Fruit fly (Drosophila melanogaster): Measurements from ENCODE around the gene CG18171.

The CG18171 gene

DNA sequence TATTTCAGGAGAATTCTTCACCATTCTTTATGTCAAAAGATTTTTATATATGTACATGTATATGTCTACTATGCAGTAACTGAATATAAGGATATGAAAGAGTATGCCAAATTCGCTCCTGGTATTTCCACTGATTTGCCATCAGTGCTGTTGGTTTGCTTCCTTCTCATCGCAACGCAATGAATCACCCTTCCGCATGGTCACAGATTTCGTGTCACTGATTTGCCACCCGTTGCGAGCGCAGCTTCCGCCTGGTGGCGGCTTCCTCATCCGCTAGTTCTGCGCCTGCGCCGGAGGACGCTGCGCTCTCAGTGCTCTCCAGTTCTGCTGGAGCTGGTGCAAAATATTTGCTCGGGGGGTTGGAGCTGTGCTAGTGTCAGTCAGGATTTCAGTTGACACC, 25.3 kb upstream of the CG18171 start:
- peak; percentile 6 for TF ChIP-seq CG13204 (GFP tag; optimal IDR thresholded peaks at IDR 0.05)
- TF ChIP-seq CG34367 (tag; optimal IDR thresholded peaks at IDR 0.05) = no peak

DNA sequence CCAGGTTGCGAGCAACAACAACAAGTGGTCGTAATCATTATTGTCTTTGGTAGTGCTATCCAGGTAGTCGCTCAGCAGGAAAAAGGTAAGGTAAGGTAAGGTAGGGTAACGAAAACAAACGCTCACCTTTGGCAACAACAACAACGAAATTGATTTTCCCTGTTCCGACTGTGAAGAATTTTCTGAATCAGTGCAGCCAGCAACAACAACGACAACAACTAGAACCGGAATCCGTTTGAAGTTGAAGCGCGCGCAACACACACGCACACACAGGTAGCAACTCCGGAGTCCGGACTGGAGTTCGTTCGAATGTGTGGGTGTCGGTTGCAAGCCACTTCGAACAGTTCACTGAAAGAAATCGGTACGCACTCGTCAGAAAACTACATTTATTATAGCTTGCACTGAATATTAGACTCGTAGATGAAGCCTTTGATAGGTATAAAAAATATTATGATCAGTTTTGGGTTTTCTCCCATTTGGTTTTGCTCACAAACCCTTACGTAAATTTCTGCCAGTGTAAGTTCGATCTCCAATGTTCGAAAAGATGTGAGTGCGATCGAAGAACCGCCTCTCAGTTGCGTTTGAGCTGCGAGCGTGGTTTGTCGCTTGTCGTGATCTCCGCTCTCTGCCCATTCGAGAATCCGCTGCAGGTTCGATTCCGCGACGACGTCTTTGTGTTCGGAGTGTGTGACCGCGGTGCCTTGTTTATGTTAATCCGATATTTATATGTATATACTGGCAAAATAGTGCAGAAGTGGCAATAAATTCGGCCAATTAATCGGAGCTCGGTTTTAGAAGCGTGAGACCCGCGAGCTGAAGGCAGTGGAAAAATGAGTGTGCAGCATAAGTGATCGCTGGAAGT, 23.6 kb upstream of the CG18171 start, which contains the start of gene CG13921:
CG13921 (plus strand) TSS at position 570 of the 862 bp plus-strand sequence.
- TF ChIP-seq CG34367 (tag; optimal IDR thresholded peaks at IDR 0.05) (peak; percentile 99), CG15710 (tag; optimal IDR thresholded peaks at IDR 0.05) (peak; percentile 99), Snoo (tag; optimal IDR thresholded peaks at IDR 0.05) (peak; percentile 100), CG12605 (GFP tag; IDR thresholded peaks at IDR 0.05) (peak; percentile 99), CG10348 (GFP tag; IDR thresholded peaks at IDR 0.05) (peak; percentile 98), EcR (GFP tag; optimal IDR thresholded peaks at IDR 0.05) (peak; percentile 69), CG17806 (tag; optimal IDR thresholded peaks at IDR 0.05) (peak; percentile 100), gl (tag; optimal IDR thresholded peaks at IDR 0.05) (peak; percentile 99), Ets98B (GFP tag; IDR thresholded peaks at IDR 0.05) (peak; percentile 99), Pif1B (GFP tag; optimal IDR thresholded peaks at IDR 0.05) (peak; percentile 100), CG32121 (GFP tag; IDR thresholded peaks at IDR 0.05) (peak; percentile 100), fd96Ca (GFP tag; IDR thresholded peaks at IDR 0.05) (peak; percentile 100), D1 (tag; optimal IDR thresholded peaks at IDR 0.05) (no peak), CG8159 (tag; optimal IDR thresholded peaks at IDR 0.05) (peak; percentile 100), CG9948 (tag; optimal IDR thresholded peaks at IDR 0.05) (peak; percentile 100), CG13204 (GFP tag; optimal IDR thresholded peaks at IDR 0.05) (peak; percentile 97), Pif1A (GFP tag; optimal IDR thresholded peaks at IDR 0.05) (peak; percentile 100), CG4496 (GFP tag; IDR thresholded peaks at IDR 0.05) (peak; percentile 100), CG14655 (GFP tag; optimal IDR thresholded peaks at IDR 0.05) (peak; percentile 100), CG8301 (tag; optimal IDR thresholded peaks at IDR 0.05) (peak; percentile 100), rn (GFP tag; IDR thresholded peaks at IDR 0.05) (peak; percentile 99)

DNA sequence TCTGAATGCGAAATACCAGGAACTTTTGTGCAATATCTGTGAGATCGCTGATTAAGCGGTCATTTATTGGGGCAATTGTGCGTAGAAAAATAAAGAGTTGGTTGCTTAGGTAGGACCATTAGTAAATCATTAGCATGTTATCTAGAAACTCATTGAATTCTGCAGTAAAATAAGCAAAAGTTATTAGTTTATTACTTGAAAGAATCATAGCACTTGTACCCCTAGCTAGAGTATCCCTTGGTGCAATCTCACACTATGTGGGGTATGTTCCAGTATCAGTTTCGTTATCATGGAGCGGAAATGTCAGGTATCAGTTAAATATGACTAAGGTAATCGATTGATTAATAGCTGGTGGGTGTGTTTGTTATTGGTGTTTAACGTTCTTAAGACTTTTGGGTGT, 22.5 kb upstream of the CG18171 start:
- no peak for TF ChIP-seq gl (tag; optimal IDR thresholded peaks at IDR 0.05)
- no peak for TF ChIP-seq CG15710 (tag; optimal IDR thresholded peaks at IDR 0.05)
- TF ChIP-seq CG34367 (tag; optimal IDR thresholded peaks at IDR 0.05) = no peak
- no peak for TF ChIP-seq CG9948 (tag; optimal IDR thresholded peaks at IDR 0.05)

DNA sequence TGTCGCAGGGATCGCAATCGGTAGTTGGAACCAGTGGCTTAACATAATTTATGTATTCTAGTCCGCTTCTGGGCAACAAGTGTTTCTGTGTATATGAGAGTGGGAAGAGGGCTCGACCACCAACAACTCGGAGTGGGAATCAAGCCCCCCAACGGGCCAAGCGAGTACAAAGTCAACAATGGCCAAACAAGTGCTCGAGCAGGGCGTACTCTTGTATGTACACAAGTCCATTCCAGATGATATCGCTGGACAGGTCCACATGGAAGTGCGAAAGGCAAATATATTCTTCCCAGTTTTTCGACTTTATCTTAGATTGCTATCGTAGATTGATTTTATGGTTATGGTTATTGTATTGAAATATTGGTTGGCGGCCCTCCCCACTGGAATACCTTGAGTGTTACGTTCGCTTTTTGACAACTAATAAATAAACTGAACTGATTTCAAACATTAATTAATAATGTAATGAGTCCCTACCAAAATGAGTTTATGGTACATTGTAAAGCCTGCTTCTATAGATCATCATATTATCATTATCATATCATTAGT, 19.7 kb upstream of the CG18171 start:
- no peak for TF ChIP-seq Pif1A (GFP tag; optimal IDR thresholded peaks at IDR 0.05)
- TF ChIP-seq EcR (GFP tag; optimal IDR thresholded peaks at IDR 0.05) = peak; percentile 43
- TF ChIP-seq gl (tag; optimal IDR thresholded peaks at IDR 0.05) = no peak
- no peak for TF ChIP-seq CG15710 (tag; optimal IDR thresholded peaks at IDR 0.05)
- no peak for TF ChIP-seq Snoo (tag; optimal IDR thresholded peaks at IDR 0.05)
- no peak for TF ChIP-seq CG12605 (GFP tag; IDR thresholded peaks at IDR 0.05)
- peak; percentile 44 for TF ChIP-seq CG13204 (GFP tag; optimal IDR thresholded peaks at IDR 0.05)

DNA sequence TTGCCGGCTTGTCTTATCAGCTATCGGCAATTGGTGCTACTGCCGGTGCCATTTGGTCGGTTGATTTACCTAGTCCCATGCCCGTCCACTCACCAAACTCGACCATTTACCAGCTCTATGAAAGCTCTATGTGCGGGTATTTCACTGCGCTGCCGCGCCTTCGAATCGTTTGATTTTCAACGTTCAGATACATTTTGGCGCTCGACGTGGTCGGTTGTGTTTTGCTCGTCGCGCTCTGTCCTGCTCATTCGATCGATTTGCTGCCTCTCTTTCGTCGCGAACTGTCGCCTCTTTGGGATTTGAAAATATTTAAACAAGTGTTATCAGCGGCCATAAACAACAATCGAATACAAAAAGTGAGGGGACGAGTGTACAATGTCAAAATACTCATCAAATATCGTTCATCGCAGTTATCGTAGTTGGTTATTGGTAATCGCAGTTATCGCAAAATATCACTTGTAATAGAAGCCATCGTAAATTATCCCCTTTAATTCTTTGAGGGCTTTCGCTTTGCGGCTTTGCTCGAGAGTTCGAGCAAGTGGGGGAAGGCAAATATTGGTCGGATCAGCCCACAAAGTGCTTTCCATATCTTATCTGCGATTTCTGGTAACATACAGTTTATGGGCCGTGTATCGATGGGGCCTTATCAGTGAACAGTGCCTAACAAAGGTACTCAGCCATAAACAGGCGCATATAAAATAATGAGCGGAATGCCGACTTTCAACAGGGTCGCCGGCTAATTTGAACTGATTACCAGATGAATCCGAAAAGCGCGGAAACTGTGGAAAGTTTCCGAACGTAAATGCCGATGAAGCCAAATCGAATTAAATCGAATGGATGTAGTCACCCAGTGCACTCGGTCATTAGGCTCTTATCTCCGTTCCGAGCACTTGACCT, 18.9 kb upstream of the CG18171 start:
- no peak for TF ChIP-seq CG12605 (GFP tag; IDR thresholded peaks at IDR 0.05)
- no peak for TF ChIP-seq gl (tag; optimal IDR thresholded peaks at IDR 0.05)
- no peak for TF ChIP-seq CG4496 (GFP tag; IDR thresholded peaks at IDR 0.05)
- no peak for TF ChIP-seq Pif1A (GFP tag; optimal IDR thresholded peaks at IDR 0.05)
- no peak for TF ChIP-seq CG10348 (GFP tag; IDR thresholded peaks at IDR 0.05)
- TF ChIP-seq fd96Ca (GFP tag; IDR thresholded peaks at IDR 0.05) = no peak
- no peak for TF ChIP-seq Ets98B (GFP tag; IDR thresholded peaks at IDR 0.05)
- TF ChIP-seq CG9948 (tag; optimal IDR thresholded peaks at IDR 0.05) = no peak
- TF ChIP-seq D1 (tag; optimal IDR thresholded peaks at IDR 0.05) = no peak
- no peak for TF ChIP-seq Pif1B (GFP tag; optimal IDR thresholded peaks at IDR 0.05)
- TF ChIP-seq Snoo (tag; optimal IDR thresholded peaks at IDR 0.05) = no peak
- TF ChIP-seq CG14655 (GFP tag; optimal IDR thresholded peaks at IDR 0.05) = no peak
- TF ChIP-seq CG8301 (tag; optimal IDR thresholded peaks at IDR 0.05) = no peak
- no peak for TF ChIP-seq CG32121 (GFP tag; IDR thresholded peaks at IDR 0.05)
- TF ChIP-seq CG15710 (tag; optimal IDR thresholded peaks at IDR 0.05) = no peak
- no peak for TF ChIP-seq CG13204 (GFP tag; optimal IDR thresholded peaks at IDR 0.05)
- TF ChIP-seq CG34367 (tag; optimal IDR thresholded peaks at IDR 0.05) = no peak
- TF ChIP-seq EcR (GFP tag; optimal IDR thresholded peaks at IDR 0.05) = no peak

DNA sequence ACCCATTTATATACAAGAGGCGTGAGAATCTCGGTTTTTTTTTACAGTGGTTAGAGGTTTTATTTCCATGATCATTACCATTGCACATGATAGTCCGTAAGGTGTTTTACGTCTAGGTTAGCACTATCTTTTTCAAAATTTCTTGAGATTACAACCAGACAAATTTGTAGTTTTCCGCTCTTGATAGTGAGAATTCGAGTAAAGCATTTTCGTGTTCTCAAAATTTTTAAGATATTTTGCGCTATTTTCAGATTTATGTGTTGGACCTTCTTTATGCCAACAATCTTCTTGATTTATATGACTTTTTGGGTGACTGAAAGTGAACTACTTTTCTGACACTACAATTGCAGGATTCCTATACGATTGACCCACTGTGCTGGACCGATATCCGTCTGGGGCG, 18.2 kb upstream of the CG18171 start:
- peak; percentile 34 for TF ChIP-seq Pif1A (GFP tag; optimal IDR thresholded peaks at IDR 0.05)
- TF ChIP-seq CG8159 (tag; optimal IDR thresholded peaks at IDR 0.05) = peak; percentile 12
- TF ChIP-seq CG8301 (tag; optimal IDR thresholded peaks at IDR 0.05) = peak; percentile 41
- no peak for TF ChIP-seq CG10348 (GFP tag; IDR thresholded peaks at IDR 0.05)
- 0 out of 3 replicates have a peak, but pooled peaks have one; percentile 36 for TF ChIP-seq fd96Ca (GFP tag; IDR thresholded peaks at IDR 0.05)
- no peak for TF ChIP-seq EcR (GFP tag; optimal IDR thresholded peaks at IDR 0.05)
- no peak for TF ChIP-seq CG14655 (GFP tag; optimal IDR thresholded peaks at IDR 0.05)
- TF ChIP-seq CG34367 (tag; optimal IDR thresholded peaks at IDR 0.05) = no peak
- TF ChIP-seq CG13204 (GFP tag; optimal IDR thresholded peaks at IDR 0.05) = no peak
- TF ChIP-seq Ets98B (GFP tag; IDR thresholded peaks at IDR 0.05) = peak; percentile 20
- no peak for TF ChIP-seq gl (tag; optimal IDR thresholded peaks at IDR 0.05)
- no peak for TF ChIP-seq CG4496 (GFP tag; IDR thresholded peaks at IDR 0.05)
- TF ChIP-seq Snoo (tag; optimal IDR thresholded peaks at IDR 0.05) = no peak
- no peak for TF ChIP-seq CG12605 (GFP tag; IDR thresholded peaks at IDR 0.05)
- no peak for TF ChIP-seq Pif1B (GFP tag; optimal IDR thresholded peaks at IDR 0.05)
- 0 out of 2 replicates have a peak, but pooled peaks have one; percentile 16 for TF ChIP-seq CG32121 (GFP tag; IDR thresholded peaks at IDR 0.05)
- TF ChIP-seq CG15710 (tag; optimal IDR thresholded peaks at IDR 0.05) = no peak
- no peak for TF ChIP-seq D1 (tag; optimal IDR thresholded peaks at IDR 0.05)

All from whole organism, pupa.